Worm (Caenorhabditis elegans): Measurements from ENCODE around the gene prx-3.

prx-3 gene

ce11 chrX:6075209-6075608 is 37.5 kb downstream of the prx-3 start, which contains the start of gene lgc-58:
lgc-58 (plus strand) TSS chrX:6075509.
- TF ChIP-seq swsn-7 (tag; optimal IDR thresholded peaks at IDR 0.05) (no peak), jun-1 (tag; optimal IDR thresholded peaks at IDR 0.05) (no peak), unc-30 (tag; optimal IDR thresholded peaks at IDR 0.05) (no peak), vab-15 (tag; optimal IDR thresholded peaks at IDR 0.05) (no peak), tlp-1 (tag; optimal IDR thresholded peaks at IDR 0.05) (no peak), blmp-1 (tag; optimal IDR thresholded peaks at IDR 0.05) (no peak)

- TF ChIP-seq blmp-1 (tag; optimal IDR thresholded peaks at IDR 0.05) (peak; percentile 63), elt-2 (tag; optimal IDR thresholded peaks at IDR 0.05) (no peak), fkh-8 (tag; optimal IDR thresholded peaks at IDR 0.05) (no peak), ztf-11 (tag; optimal IDR thresholded peaks at IDR 0.05) (no peak), dpl-1 (GFP tag; optimal IDR thresholded peaks at IDR 0.05) (no peak), C16A3.4 (tag; optimal IDR thresholded peaks at IDR 0.05) (no peak), ceh-8 (GFP tag; optimal IDR thresholded peaks at IDR 0.05) (no peak)
Observed at ce11 chrX:6066618-6067017, 46.1 kb downstream of the prx-3 start.

ce11 chrX:6065936-6066452 is 46.7 kb downstream of the prx-3 start, which contains the start of gene ptr-4:
ptr-4 (minus strand) TSS chrX:6065986.
- TF ChIP-seq C04F5.9 (tag; optimal IDR thresholded peaks at IDR 0.05) (no peak), fos-1 (tag; optimal IDR thresholded peaks at IDR 0.05) (no peak), ama-1 (optimal IDR thresholded peaks at IDR 0.05) (no peak), rnt-1 (tag; optimal IDR thresholded peaks at IDR 0.05) (no peak), snu-23 (GFP tag; optimal IDR thresholded peaks at IDR 0.05) (no peak), nhr-90 (tag; optimal IDR thresholded peaks at IDR 0.05; ENCODE audit: poor library complexity) (no peak), mep-1 (tag; optimal IDR thresholded peaks at IDR 0.05) (no peak), nhr-77 (tag; optimal IDR thresholded peaks at IDR 0.05) (no peak), nhr-12 (tag; optimal IDR thresholded peaks at IDR 0.05) (no peak), fkh-10 (GFP tag; optimal IDR thresholded peaks at IDR 0.05) (no peak), elt-3 (tag; optimal IDR thresholded peaks at IDR 0.05) (no peak), unc-86 (tag; optimal IDR thresholded peaks at IDR 0.05) (no peak)

- TF ChIP-seq efl-1 (optimal IDR thresholded peaks at IDR 0.05) (no peak), efl-1 (GFP tag; optimal IDR thresholded peaks at IDR 0.05 in 1 of 2) (no peak), swsn-7 (tag; optimal IDR thresholded peaks at IDR 0.05) (no peak), blmp-1 (tag; optimal IDR thresholded peaks at IDR 0.05) (peak; percentile 86), vab-15 (tag; optimal IDR thresholded peaks at IDR 0.05) (no peak)
Observed at ce11 chrX:6064385-6064784, 48.3 kb downstream of the prx-3 start.

Data from whole organism, L1 larva.